Fruit fly (Drosophila melanogaster): ENCODE measurements around the gene CG8679.

DNA sequence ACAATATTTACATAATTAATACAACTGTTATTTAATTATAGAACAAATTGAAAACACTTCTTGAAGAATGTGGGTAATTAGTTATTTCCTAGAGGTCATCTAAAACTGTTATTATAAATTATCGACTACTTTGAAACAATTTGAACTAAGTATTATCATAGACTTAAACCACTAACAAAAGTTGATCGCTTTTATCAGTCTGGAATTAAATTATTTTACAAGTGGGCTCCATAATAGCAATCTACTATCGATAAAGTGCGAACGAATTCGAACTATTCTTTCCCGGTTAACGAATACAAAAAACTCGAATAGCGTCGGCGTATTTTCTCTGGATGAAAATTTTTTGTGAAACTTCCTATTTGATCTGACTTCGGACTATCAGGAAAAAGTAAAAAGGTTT lies 18.3 kb upstream of the CG8679 start, which contains the start of gene CG31626:
- TF ChIP-seq CG34367 (tag; optimal IDR thresholded peaks at IDR 0.05) (no peak), CG15710 (tag; optimal IDR thresholded peaks at IDR 0.05) (no peak), CG13204 (GFP tag; optimal IDR thresholded peaks at IDR 0.05) (no peak), EcR (GFP tag; optimal IDR thresholded peaks at IDR 0.05) (no peak), fd96Ca (GFP tag; IDR thresholded peaks at IDR 0.05) (no peak), CG17806 (tag; optimal IDR thresholded peaks at IDR 0.05) (no peak)

All from whole organism, pupa.